Worm (Caenorhabditis elegans): ENCODE data around the gene inx-3.

The inx-3 gene

ce11 chrX:6024977-6025376 lies 29.0 kb downstream of the inx-3 start:
- TF ChIP-seq med-1 (GFP tag; optimal IDR thresholded peaks at IDR 0.05; ENCODE audit: insufficient read depth) (no peak), ref-1 (GFP tag; conservative IDR thresholded peaks at IDR 0.05) (no peak), T22C8.4 (GFP tag; IDR thresholded peaks at IDR 0.05) (no peak), flt-1 (GFP tag; IDR thresholded peaks at IDR 0.05) (no peak), cog-1 (tag; optimal IDR thresholded peaks at IDR 0.05) (no peak), tab-1 (GFP tag; IDR thresholded peaks at IDR 0.05) (no peak), ztf-29 (GFP tag; IDR thresholded peaks at IDR 0.05) (no peak), ztf-23 (GFP tag; IDR thresholded peaks at IDR 0.05) (no peak), klf-2 (GFP tag; conservative IDR thresholded peaks at IDR 0.05) (no peak)

- TF ChIP-seq ref-1 (GFP tag; conservative IDR thresholded peaks at IDR 0.05) (no peak), ztf-23 (GFP tag; IDR thresholded peaks at IDR 0.05) (no peak), klf-2 (GFP tag; conservative IDR thresholded peaks at IDR 0.05) (no peak), tab-1 (GFP tag; IDR thresholded peaks at IDR 0.05) (no peak)
These were observed 31.0 kb downstream of the inx-3 start for ce11 chrX:6026732-6027528.

ce11 chrX:6029075-6029474 lies 33.1 kb downstream of the inx-3 start:
- no peak for TF ChIP-seq T22C8.4 (GFP tag; IDR thresholded peaks at IDR 0.05)
- no peak for TF ChIP-seq tab-1 (GFP tag; IDR thresholded peaks at IDR 0.05)
- TF ChIP-seq klf-2 (GFP tag; conservative IDR thresholded peaks at IDR 0.05) = no peak
- TF ChIP-seq flt-1 (GFP tag; IDR thresholded peaks at IDR 0.05) = no peak
- TF ChIP-seq ref-1 (GFP tag; conservative IDR thresholded peaks at IDR 0.05) = no peak
- TF ChIP-seq med-1 (GFP tag; optimal IDR thresholded peaks at IDR 0.05; ENCODE audit: insufficient read depth) = no peak

- TF ChIP-seq T22C8.4 (GFP tag; IDR thresholded peaks at IDR 0.05) (no peak), tab-1 (GFP tag; IDR thresholded peaks at IDR 0.05) (no peak), flt-1 (GFP tag; IDR thresholded peaks at IDR 0.05) (no peak), ref-1 (GFP tag; conservative IDR thresholded peaks at IDR 0.05) (no peak), med-1 (GFP tag; optimal IDR thresholded peaks at IDR 0.05; ENCODE audit: insufficient read depth) (no peak)
These were observed 35.2 kb downstream of the inx-3 start, which contains the start of gene ipp-5 for ce11 chrX:6031169-6031568. Gene ipp-5 (plus strand): TSS chrX:6031469.

- TF ChIP-seq ref-1 (GFP tag; conservative IDR thresholded peaks at IDR 0.05) (no peak), ztf-23 (GFP tag; IDR thresholded peaks at IDR 0.05) (no peak), T22C8.4 (GFP tag; IDR thresholded peaks at IDR 0.05) (no peak), ztf-29 (GFP tag; IDR thresholded peaks at IDR 0.05) (no peak), med-1 (GFP tag; optimal IDR thresholded peaks at IDR 0.05; ENCODE audit: insufficient read depth) (no peak), flt-1 (GFP tag; IDR thresholded peaks at IDR 0.05) (no peak), tab-1 (GFP tag; IDR thresholded peaks at IDR 0.05) (no peak), cog-1 (tag; optimal IDR thresholded peaks at IDR 0.05) (no peak), klf-2 (GFP tag; conservative IDR thresholded peaks at IDR 0.05) (no peak)
These were observed 43.6 kb downstream of the inx-3 start, which contains the start of gene hsp-25 for ce11 chrX:6039544-6039943. Gene hsp-25 (minus strand): TSS chrX:6039644.

- TF ChIP-seq flt-1 (GFP tag; IDR thresholded peaks at IDR 0.05) (no peak), tab-1 (GFP tag; IDR thresholded peaks at IDR 0.05) (no peak), ztf-23 (GFP tag; IDR thresholded peaks at IDR 0.05) (no peak), ref-1 (GFP tag; conservative IDR thresholded peaks at IDR 0.05) (no peak), T22C8.4 (GFP tag; IDR thresholded peaks at IDR 0.05) (no peak), klf-2 (GFP tag; conservative IDR thresholded peaks at IDR 0.05) (no peak), cog-1 (tag; optimal IDR thresholded peaks at IDR 0.05) (no peak), ztf-29 (GFP tag; IDR thresholded peaks at IDR 0.05) (no peak), med-1 (GFP tag; optimal IDR thresholded peaks at IDR 0.05; ENCODE audit: insufficient read depth) (no peak)
These were observed 44.6 kb downstream of the inx-3 start for ce11 chrX:6040435-6041093.

- TF ChIP-seq ztf-23 (GFP tag; IDR thresholded peaks at IDR 0.05) (no peak), cog-1 (tag; optimal IDR thresholded peaks at IDR 0.05) (no peak), klf-2 (GFP tag; conservative IDR thresholded peaks at IDR 0.05) (no peak), tab-1 (GFP tag; IDR thresholded peaks at IDR 0.05) (no peak), med-1 (GFP tag; optimal IDR thresholded peaks at IDR 0.05; ENCODE audit: insufficient read depth) (no peak), T22C8.4 (GFP tag; IDR thresholded peaks at IDR 0.05) (no peak)
These were observed 45.1 kb downstream of the inx-3 start for ce11 chrX:6041094-6041441.

ce11 chrX:6041995-6042481 lies 46.1 kb downstream of the inx-3 start:
- TF ChIP-seq cog-1 (tag; optimal IDR thresholded peaks at IDR 0.05) (no peak), med-1 (GFP tag; optimal IDR thresholded peaks at IDR 0.05; ENCODE audit: insufficient read depth) (no peak), klf-2 (GFP tag; conservative IDR thresholded peaks at IDR 0.05) (no peak), ztf-29 (GFP tag; IDR thresholded peaks at IDR 0.05) (no peak), tab-1 (GFP tag; IDR thresholded peaks at IDR 0.05) (0 out of 2 replicates have a peak, but pooled peaks have one; percentile 29), ref-1 (GFP tag; conservative IDR thresholded peaks at IDR 0.05) (no peak)

ce11 chrX:6043283-6043682 lies 47.3 kb downstream of the inx-3 start:
- TF ChIP-seq tab-1 (GFP tag; IDR thresholded peaks at IDR 0.05) (no peak), flt-1 (GFP tag; IDR thresholded peaks at IDR 0.05) (no peak), T22C8.4 (GFP tag; IDR thresholded peaks at IDR 0.05) (no peak), ztf-23 (GFP tag; IDR thresholded peaks at IDR 0.05) (no peak), med-1 (GFP tag; optimal IDR thresholded peaks at IDR 0.05; ENCODE audit: insufficient read depth) (no peak), cog-1 (tag; optimal IDR thresholded peaks at IDR 0.05) (no peak), ref-1 (GFP tag; conservative IDR thresholded peaks at IDR 0.05) (no peak), klf-2 (GFP tag; conservative IDR thresholded peaks at IDR 0.05) (no peak), ztf-29 (GFP tag; IDR thresholded peaks at IDR 0.05) (no peak)

All from whole organism, midembryonic.